Worm (Caenorhabditis elegans): ENCODE measurements around the gene ddx-17.

- TF ChIP-seq ets-7 (tag; optimal IDR thresholded peaks at IDR 0.05) (no peak), B0310.2 (tag; optimal IDR thresholded peaks at IDR 0.05) (no peak), hmg-4 (GFP tag; optimal IDR thresholded peaks at IDR 0.05) (no peak), ama-1 (optimal IDR thresholded peaks at IDR 0.05) (peak; percentile 18), tra-4 (tag; optimal IDR thresholded peaks at IDR 0.05) (no peak)
These were observed at the start of gene ddx-17, which contains the start of gene aip-1 for ce11 chrV:14012002-14012554.
